Worm (Caenorhabditis elegans): ENCODE data around the gene srh-105.

srh-105 gene

DNA sequence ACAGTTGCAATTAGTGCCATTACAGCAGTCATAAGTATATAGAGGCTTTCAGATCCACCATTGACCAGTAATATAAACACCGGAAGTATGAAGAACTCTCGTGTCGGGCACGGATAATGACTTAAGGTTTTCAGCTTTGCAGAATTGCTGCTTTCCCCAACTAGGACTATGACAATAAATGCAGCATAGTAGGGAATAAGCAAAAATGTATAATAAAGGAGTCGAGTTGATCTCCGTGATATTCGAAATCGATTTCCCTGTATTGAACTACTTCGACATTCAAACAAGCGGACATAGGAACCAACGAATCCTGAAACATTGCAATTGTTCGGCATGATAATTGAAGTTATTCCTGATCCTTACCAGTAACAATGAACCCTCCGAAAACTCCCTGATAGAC lies 527 bp downstream of the srh-105 start:
- TF ChIP-seq elt-3 (tag; optimal IDR thresholded peaks at IDR 0.05) (no peak), nhr-12 (tag; optimal IDR thresholded peaks at IDR 0.05) (no peak), peb-1 (tag; optimal IDR thresholded peaks at IDR 0.05) (no peak), ztf-4 (tag; optimal IDR thresholded peaks at IDR 0.05) (no peak)

DNA sequence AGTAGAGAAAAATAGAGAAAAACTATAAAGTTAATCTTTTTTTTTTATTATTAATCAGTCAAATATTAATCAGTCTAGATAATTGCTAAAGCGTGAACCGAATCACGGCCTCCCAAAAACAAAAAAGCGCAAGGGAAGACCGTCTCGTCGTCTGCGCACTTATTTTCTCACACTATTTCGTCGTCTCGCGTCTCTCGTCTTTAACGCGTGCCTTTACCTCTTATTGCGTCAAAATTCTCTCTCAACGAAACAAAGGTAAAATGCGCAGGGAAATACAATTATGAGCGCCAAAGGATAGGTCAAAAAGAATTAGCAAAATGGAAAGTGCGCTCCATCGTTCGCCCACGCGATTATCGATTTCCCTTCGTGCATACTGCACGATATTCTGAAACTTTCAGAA lies 3.1 kb downstream of the srh-105 start:
- TF ChIP-seq lsy-2 (tag; optimal IDR thresholded peaks at IDR 0.05): peak; percentile 63 to 81
- peak; percentile 17 for TF ChIP-seq mab-5 (tag; optimal IDR thresholded peaks at IDR 0.05)
- TF ChIP-seq sma-3 (GFP tag; optimal IDR thresholded peaks at IDR 0.05): peak; percentile 42
- TF ChIP-seq nhr-11 (tag; optimal IDR thresholded peaks at IDR 0.05): no peak
- peak; percentile 5 for TF ChIP-seq nhr-6 (tag; optimal IDR thresholded peaks at IDR 0.05)
- no peak for TF ChIP-seq unc-39 (tag; optimal IDR thresholded peaks at IDR 0.05)
- peak; percentile 39 for TF ChIP-seq F13H6.1 (tag; optimal IDR thresholded peaks at IDR 0.05)
- no peak for TF ChIP-seq lin-11 (tag; optimal IDR thresholded peaks at IDR 0.05)
- peak; percentile 30 for TF ChIP-seq crh-2 (tag; optimal IDR thresholded peaks at IDR 0.05)
- TF ChIP-seq lin-13 (GFP tag; optimal IDR thresholded peaks at IDR 0.05): peak; percentile 46
- peak; percentile 18 for TF ChIP-seq nhr-21 (tag; optimal IDR thresholded peaks at IDR 0.05)
- peak; percentile 68 for TF ChIP-seq unc-55 (GFP tag; optimal IDR thresholded peaks at IDR 0.05)
- peak; percentile 82 for TF ChIP-seq gmeb-1 (tag; optimal IDR thresholded peaks at IDR 0.05)
- no peak for TF ChIP-seq ceh-82 (tag; optimal IDR thresholded peaks at IDR 0.05)
- TF ChIP-seq nhr-237 (tag; optimal IDR thresholded peaks at IDR 0.05): no peak
- TF ChIP-seq zag-1 (tag; optimal IDR thresholded peaks at IDR 0.05): no peak
- peak; percentile 52 for TF ChIP-seq nhr-129 (tag; optimal IDR thresholded peaks at IDR 0.05)

DNA sequence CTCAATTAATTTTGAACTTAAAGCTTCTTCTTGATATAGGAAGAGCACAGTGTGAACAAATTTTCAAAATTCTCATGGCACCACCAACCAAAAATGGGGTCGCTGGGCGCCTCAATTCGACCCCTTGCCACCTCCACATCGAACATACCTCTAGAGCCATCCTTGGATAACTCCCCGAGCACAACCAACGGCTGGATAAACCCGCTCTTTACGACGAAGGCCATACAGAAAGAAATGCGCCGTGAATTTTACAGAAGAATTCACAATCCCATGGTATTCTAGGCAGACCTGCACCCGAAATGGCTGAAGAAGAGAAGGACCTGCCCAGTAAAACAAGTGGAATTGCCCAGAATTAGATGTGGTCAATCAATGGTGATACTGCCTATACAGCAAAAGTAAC lies 6.5 kb downstream of the srh-105 start:
- TF ChIP-seq unc-55 (GFP tag; optimal IDR thresholded peaks at IDR 0.05) (no peak), ztf-1 (GFP tag; conservative IDR thresholded peaks at IDR 0.05) (no peak), nhr-25 (tag; optimal IDR thresholded peaks at IDR 0.05) (no peak), nhr-129 (tag; optimal IDR thresholded peaks at IDR 0.05) (no peak), skn-1 (tag; optimal IDR thresholded peaks at IDR 0.05) (no peak), ceh-82 (tag; optimal IDR thresholded peaks at IDR 0.05) (no peak), unc-62 (GFP tag; optimal IDR thresholded peaks at IDR 0.05) (no peak), nhr-6 (tag; optimal IDR thresholded peaks at IDR 0.05) (no peak), gmeb-1 (tag; optimal IDR thresholded peaks at IDR 0.05) (no peak), nhr-21 (tag; optimal IDR thresholded peaks at IDR 0.05) (no peak), lin-39 (tag; optimal IDR thresholded peaks at IDR 0.05) (no peak), peb-1 (tag; optimal IDR thresholded peaks at IDR 0.05) (no peak), sma-9 (GFP tag; optimal IDR thresholded peaks at IDR 0.05) (no peak), sma-9 (tag; optimal IDR thresholded peaks at IDR 0.05) (no peak), zag-1 (tag; optimal IDR thresholded peaks at IDR 0.05) (no peak), blmp-1 (tag; optimal IDR thresholded peaks at IDR 0.05; ENCODE audit: insufficient read depth) (no peak), nhr-237 (tag; optimal IDR thresholded peaks at IDR 0.05) (no peak), nhr-10 (tag; optimal IDR thresholded peaks at IDR 0.05) (no peak), crh-2 (tag; optimal IDR thresholded peaks at IDR 0.05) (no peak), elt-3 (tag; optimal IDR thresholded peaks at IDR 0.05) (no peak), sma-3 (GFP tag; optimal IDR thresholded peaks at IDR 0.05) (no peak)

DNA sequence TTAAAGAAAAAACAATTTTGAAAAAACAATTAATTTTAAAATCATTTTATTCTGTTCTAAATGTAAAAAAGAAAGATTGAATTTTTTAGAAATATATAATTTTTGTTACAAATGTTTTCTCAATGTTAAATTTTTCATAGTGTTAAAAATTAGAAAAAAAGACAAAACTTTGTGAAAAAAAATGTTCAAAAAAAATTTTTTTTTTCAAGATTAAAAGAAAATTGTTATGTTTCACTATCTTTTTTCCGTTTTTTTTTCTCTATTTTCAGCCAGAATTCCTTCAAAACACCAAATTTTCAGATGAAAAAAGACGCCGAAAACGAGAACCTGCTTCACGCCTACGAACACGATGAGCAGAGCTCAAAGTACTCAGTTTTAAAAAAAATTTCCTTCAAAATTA lies 14.0 kb downstream of the srh-105 start, which contains the start of gene sms-5:
Gene sms-5, plus strand, starts transcription at position 301 of the 400 bp plus-strand sequence.
- TF ChIP-seq elt-1 (tag; optimal IDR thresholded peaks at IDR 0.05) (no peak), ZK546.5 (tag; optimal IDR thresholded peaks at IDR 0.05) (no peak), Y55F3AM.14 (GFP tag; optimal IDR thresholded peaks at IDR 0.05) (no peak), C34F6.9 (tag; optimal IDR thresholded peaks at IDR 0.05) (no peak), ztf-1 (GFP tag; conservative IDR thresholded peaks at IDR 0.05) (no peak), snpc-4 (tag; optimal IDR thresholded peaks at IDR 0.05) (no peak), lin-13 (GFP tag; optimal IDR thresholded peaks at IDR 0.05) (no peak), nhr-129 (tag; optimal IDR thresholded peaks at IDR 0.05) (no peak), ceh-82 (tag; optimal IDR thresholded peaks at IDR 0.05) (no peak), zag-1 (tag; optimal IDR thresholded peaks at IDR 0.05) (no peak), mdl-1 (tag; optimal IDR thresholded peaks at IDR 0.05) (no peak)
